Worm (Caenorhabditis elegans) whole organism, L4 larva: ENCODE measurements around the gene ttr-38.
A peak's percentile ranks its signal among the peaks of the same experiment; 100 is the strongest.

ENCODE experiments used
- D1046.2 ChIP-seq: fragments of 200-800 bp; sonication (Bioruptor generic); IDR thresholded peaks from 2 replicates; pipeline ENCODE4 v1.3.6; 2022; ENCODE audit warnings: missing genetic modification characterization, missing compliant biosample characterization
- F37D6.2 ChIP-seq: sonication (generic microtip); optimal IDR thresholded peaks from 2 replicates; lab custom pipeline; 2016; ENCODE audit warnings: mild to moderate bottlenecking, missing genetic modification characterization, missing compliant biosample characterization
- R02D3.7 ChIP-seq: fragments of 150-350 bp; sonication (generic microtip); optimal IDR thresholded peaks from 3 replicates; lab custom pipeline; 2014; ENCODE audit warnings: missing biosample characterization, missing genetic modification characterization
- aha-1 ChIP-seq: fragments of 150-350 bp; peaks from one replicate; lab custom pipeline; 2014; ENCODE audit warnings: missing biosample characterization, missing genetic modification characterization
- aly-2 ChIP-seq: sonication (generic microtip); optimal IDR thresholded peaks from 2 replicates; lab custom pipeline; 2018; ENCODE audit warnings: missing biosample characterization, missing genetic modification characterization
- ceh-44 ChIP-seq: fragments of 200-800 bp; sonication (Bioruptor generic); IDR thresholded peaks from 2 replicates; pipeline ENCODE4 v1.3.6; 2022; ENCODE audit warnings: missing genetic modification reagents, missing genetic modification characterization, missing compliant biosample characterization
- ces-1 ChIP-seq: fragments of 150-350 bp; sonication (generic microtip); optimal IDR thresholded peaks from 4 replicates; lab custom pipeline; 2014; ENCODE audit warnings: missing biosample characterization, missing genetic modification reagents, missing genetic modification characterization
- daf-12 ChIP-seq: fragments of 150-350 bp; optimal IDR thresholded peaks from 2 replicates; lab custom pipeline; 2014; ENCODE audit warnings: missing biosample characterization, missing genetic modification reagents, missing genetic modification characterization
- daf-16 ChIP-seq, 3 experiments: sonication (generic microtip); optimal IDR thresholded peaks; 2 replicates each; lab custom pipeline; 2016 to 2017; ENCODE audit warnings: missing genetic modification characterization in 3 of 3, missing genetic modification reagents in 3 of 3, mild to moderate bottlenecking in 2 of 3, missing compliant biosample characterization in 2 of 3, missing biosample characterization in 1 of 3, moderate library complexity in 1 of 3
- daf-19 ChIP-seq: fragments of 200-800 bp; sonication (Bioruptor generic); conservative IDR thresholded peaks from 2 replicates; pipeline ENCODE4 v1.3.6; 2022; ENCODE audit warnings: missing genetic modification characterization, missing compliant biosample characterization
- dmd-6 ChIP-seq: fragments of 200-800 bp; sonication (Bioruptor generic); IDR thresholded peaks from 2 replicates; pipeline ENCODE4 v1.3.6; 2022; ENCODE audit warnings: missing genetic modification reagents, missing genetic modification characterization, missing compliant biosample characterization
- dmd-8 ChIP-seq: fragments of 200-800 bp; sonication (Bioruptor generic); IDR thresholded peaks from 2 replicates; pipeline ENCODE4 v1.3.6; 2022; ENCODE audit warnings: missing genetic modification characterization, missing compliant biosample characterization
- dpl-1 ChIP-seq: fragments of 150-350 bp; optimal IDR thresholded peaks from 2 replicates; lab custom pipeline; 2014; ENCODE audit warnings: missing biosample characterization, missing genetic modification reagents, missing genetic modification characterization
- dve-1 ChIP-seq: sonication (generic microtip); optimal IDR thresholded peaks from 2 replicates; lab custom pipeline; 2017; ENCODE audit warnings: antibody characterized with exemption, mild to moderate bottlenecking, missing genetic modification characterization, missing compliant biosample characterization; ENCODE audit not compliant: insufficient read depth
- fkh-10 ChIP-seq: fragments of 150-350 bp; optimal IDR thresholded peaks from 2 replicates; lab custom pipeline; 2014; ENCODE audit warnings: missing biosample characterization, missing genetic modification reagents, missing genetic modification characterization
- hif-1 ChIP-seq, 2 experiments: sonication (generic microtip); optimal IDR thresholded peaks; 2 replicates each; lab custom pipeline; 2016 to 2017; ENCODE audit warnings: missing compliant biosample characterization in 2 of 2, missing genetic modification characterization in 2 of 2, missing genetic modification reagents in 2 of 2, missing genotype in 2 of 2, mild to moderate bottlenecking in 1 of 2
- hlh-30 ChIP-seq: sonication (generic microtip); optimal IDR thresholded peaks from 2 replicates; lab custom pipeline; 2017; ENCODE audit warnings: antibody characterized with exemption, mild to moderate bottlenecking, missing genetic modification characterization, missing compliant biosample characterization; ENCODE audit not compliant: insufficient read depth
- lin-1 ChIP-seq: fragments of 200-800 bp; sonication (Bioruptor generic); IDR thresholded peaks from 2 replicates; pipeline ENCODE4 v1.3.6; 2022; ENCODE audit warnings: missing genetic modification reagents, missing genetic modification characterization, missing compliant biosample characterization
- lin-13 ChIP-seq: fragments of 150-350 bp; optimal IDR thresholded peaks from 2 replicates; lab custom pipeline; 2014; ENCODE audit warnings: missing biosample characterization, missing genetic modification reagents, missing genetic modification characterization
- lin-15B ChIP-seq: fragments of 150-350 bp; sonication (generic microtip); optimal IDR thresholded peaks from 3 replicates; lab custom pipeline; 2014; ENCODE audit warnings: missing biosample characterization, missing genetic modification characterization
- lin-38 ChIP-seq: fragments of 200-800 bp; sonication (Bioruptor generic); IDR thresholded peaks from 2 replicates; pipeline ENCODE4 v1.3.6; 2022; ENCODE audit warnings: missing genetic modification reagents, missing genetic modification characterization, missing compliant biosample characterization
- madf-9 ChIP-seq: fragments of 200-800 bp; sonication (Bioruptor generic); conservative IDR thresholded peaks from 2 replicates; pipeline ENCODE4 v1.3.6; 2022; ENCODE audit warnings: missing genetic modification reagents, missing genetic modification characterization, missing compliant biosample characterization
- mep-1 ChIP-seq: fragments of 150-350 bp; sonication (generic microtip); optimal IDR thresholded peaks from 3 replicates; lab custom pipeline; 2014; ENCODE audit warnings: missing biosample characterization, missing genetic modification characterization
- nhr-10 ChIP-seq: fragments of 150-350 bp; optimal IDR thresholded peaks from 2 replicates; lab custom pipeline; 2014; ENCODE audit warnings: missing biosample characterization, missing genetic modification characterization
- nhr-111 ChIP-seq: fragments of 200-800 bp; sonication (Bioruptor generic); optimal IDR thresholded peaks from 2 replicates; lab custom pipeline; 2018; ENCODE audit warnings: mild to moderate bottlenecking, missing genetic modification characterization, missing compliant biosample characterization
- nhr-237 ChIP-seq: sonication (generic microtip); optimal IDR thresholded peaks from 2 replicates; lab custom pipeline; 2017; ENCODE audit warnings: missing biosample characterization, missing genetic modification characterization
- nhr-28 ChIP-seq: fragments of 150-350 bp; optimal IDR thresholded peaks from 2 replicates; lab custom pipeline; 2014; ENCODE audit warnings: missing biosample characterization, missing genetic modification characterization
- nhr-48 ChIP-seq: sonication (generic microtip); optimal IDR thresholded peaks from 2 replicates; lab custom pipeline; 2016; ENCODE audit warnings: mild to moderate bottlenecking, missing genetic modification characterization, missing compliant biosample characterization
- nhr-6 ChIP-seq: fragments of 150-350 bp; optimal IDR thresholded peaks from 2 replicates; lab custom pipeline; 2014; ENCODE audit warnings: missing biosample characterization, missing genetic modification characterization
- pha-4 ChIP-seq, 2 experiments: fragments of 150-350 bp in 1 of 2; fragments of 200-800 bp in 1 of 2; sonication (Bioruptor generic) in 1 of 2; IDR thresholded peaks in 1 of 2; optimal IDR thresholded peaks in 1 of 2; 2 replicates each; pipeline versions ENCODE4 v1.3.6 to Lab custom; 2014 to 2022; ENCODE audit warnings: missing genetic modification characterization in 2 of 2, missing genetic modification reagents in 2 of 2, missing biosample characterization in 1 of 2, missing compliant biosample characterization in 1 of 2
- pqm-1 ChIP-seq: sonication (generic microtip); optimal IDR thresholded peaks from 2 replicates; lab custom pipeline; 2017; ENCODE audit warnings: missing biosample characterization, missing genetic modification characterization
- skn-1 ChIP-seq: fragments of 150-350 bp; optimal IDR thresholded peaks from 2 replicates; lab custom pipeline; 2014; ENCODE audit warnings: missing biosample characterization, missing genetic modification characterization
- snpc-1.2 ChIP-seq: fragments of 200-800 bp; sonication (Bioruptor generic); IDR thresholded peaks from 2 replicates; pipeline ENCODE4 v1.3.6; 2022; ENCODE audit warnings: missing genetic modification reagents, missing genetic modification characterization, missing compliant biosample characterization
- snpc-4 ChIP-seq: fragments of 150-350 bp; optimal IDR thresholded peaks from 2 replicates; lab custom pipeline; 2014; ENCODE audit warnings: missing biosample characterization, missing genetic modification characterization
- spr-1 ChIP-seq: sonication (generic microtip); optimal IDR thresholded peaks from 2 replicates; lab custom pipeline; 2016; ENCODE audit warnings: mild to moderate bottlenecking, missing genetic modification characterization, missing compliant biosample characterization
- spr-3 ChIP-seq: fragments of 200-800 bp; sonication (Bioruptor generic); optimal IDR thresholded peaks from 2 replicates; lab custom pipeline; 2018; ENCODE audit warnings: mild to moderate bottlenecking, missing genetic modification characterization, missing compliant biosample characterization
- tag-97 ChIP-seq: fragments of 200-800 bp; sonication (Bioruptor generic); IDR thresholded peaks from 2 replicates; pipeline ENCODE4 v1.3.6; 2022; ENCODE audit warnings: missing genetic modification characterization, missing compliant biosample characterization
- tra-1 ChIP-seq: fragments of 200-800 bp; sonication (Bioruptor generic); IDR thresholded peaks from 2 replicates; pipeline ENCODE4 v1.3.6; 2022; ENCODE audit warnings: missing genetic modification reagents, missing genetic modification characterization, missing compliant biosample characterization
- unc-39 ChIP-seq: sonication (generic microtip); optimal IDR thresholded peaks from 2 replicates; lab custom pipeline; 2017; ENCODE audit warnings: missing biosample characterization, missing genetic modification characterization
- vab-7 ChIP-seq: fragments of 200-800 bp; sonication (Bioruptor generic); IDR thresholded peaks from 2 replicates; pipeline ENCODE4 v1.3.6; 2022; ENCODE audit warnings: missing genetic modification reagents, missing genetic modification characterization, missing compliant biosample characterization
- zag-1 ChIP-seq: fragments of 150-350 bp; optimal IDR thresholded peaks from 2 replicates; lab custom pipeline; 2014; ENCODE audit warnings: missing biosample characterization, missing genetic modification characterization
- zfp-3 ChIP-seq: fragments of 200-800 bp; sonication (Bioruptor generic); conservative IDR thresholded peaks from 2 replicates; pipeline ENCODE4 v1.3.6; 2022; ENCODE audit warnings: missing genetic modification reagents, missing genetic modification characterization, missing compliant biosample characterization
- ztf-7 ChIP-seq: fragments of 150-350 bp; optimal IDR thresholded peaks from 2 replicates; lab custom pipeline; 2014; ENCODE audit warnings: missing biosample characterization, missing genetic modification characterization

The ttr-38 gene

DNA sequence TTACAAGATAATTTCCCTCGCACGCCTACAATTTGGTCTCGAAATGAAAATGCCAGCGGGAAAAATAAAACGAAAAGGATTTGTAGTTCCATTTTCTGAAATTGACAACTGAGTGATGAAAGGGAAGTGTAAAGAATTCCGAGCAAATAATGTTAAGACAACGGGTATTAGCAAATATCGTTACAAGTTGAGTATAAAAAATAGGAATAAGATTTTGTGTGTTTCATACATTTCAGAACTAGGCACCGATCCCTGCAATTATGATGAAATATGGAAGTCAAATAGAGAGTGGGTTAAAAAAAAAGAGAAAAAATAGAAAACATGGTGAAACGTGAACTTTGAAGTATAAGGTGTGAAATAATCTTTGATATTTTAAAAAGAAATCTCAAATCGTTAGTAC is at the start of gene ttr-38:
Gene ttr-38 (minus strand): TSS at position 101 of the 400 bp plus-strand sequence.
- no peak for TF ChIP-seq spr-3 (GFP tag; lab: Kevin White, UChicago)
- no peak for TF ChIP-seq zfp-3 (GFP tag; lab: Robert Waterston, UW)
- TF ChIP-seq nhr-10 = no peak
- TF ChIP-seq daf-16 (GFP tag; optimal IDR thresholded peaks at IDR 0.05; lab: Kevin White, UChicago) = no peak
- TF ChIP-seq daf-16 (tag; optimal IDR thresholded peaks at IDR 0.05; lab: Kevin White, UChicago) = no peak
- no peak for TF ChIP-seq snpc-4 (tag; lab: Kevin White, UChicago)
- no peak for TF ChIP-seq daf-12 (tag; lab: Kevin White, UChicago)
- no peak for TF ChIP-seq lin-13
- TF ChIP-seq zag-1 (tag; lab: Kevin White, UChicago) = no peak
- TF ChIP-seq D1046.2 (GFP tag; lab: Robert Waterston, UW) = no peak
- no peak for TF ChIP-seq hif-1 (tag; optimal IDR thresholded peaks at IDR 0.05; lab: Kevin White, UChicago)
- TF ChIP-seq ceh-44 (GFP tag; lab: Robert Waterston, UW) = no peak
- TF ChIP-seq madf-9 = no peak
- no peak for TF ChIP-seq tag-97 (GFP tag; lab: Robert Waterston, UW)
- TF ChIP-seq snpc-1.2 = no peak
- TF ChIP-seq ztf-7 (tag; lab: Kevin White, UChicago) = no peak
- TF ChIP-seq daf-19 (GFP tag; lab: Robert Waterston, UW) = no peak
- TF ChIP-seq nhr-237 (tag; lab: Kevin White, UChicago) = no peak
- no peak for TF ChIP-seq vab-7 (GFP tag; lab: Robert Waterston, UW)
- TF ChIP-seq spr-1 (tag; lab: Kevin White, UChicago) = no peak

DNA sequence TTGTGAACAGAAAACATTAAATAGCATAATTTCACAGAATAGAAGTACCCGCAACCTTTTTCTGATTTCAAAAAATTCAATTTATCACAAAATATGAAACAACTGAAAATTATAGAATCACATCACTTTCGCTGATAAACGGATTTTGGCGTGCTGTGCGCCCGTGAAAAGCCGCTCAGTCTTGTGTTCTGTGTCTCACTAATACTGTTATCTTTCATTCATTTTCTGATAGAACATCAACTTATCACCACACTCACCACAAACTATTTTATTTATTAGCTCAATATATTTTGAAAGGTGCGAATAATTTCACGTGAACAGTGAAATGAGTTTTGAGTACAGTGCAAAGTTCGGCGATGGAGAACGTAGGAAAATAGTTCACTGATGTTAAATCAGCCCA is 49.8 kb upstream of the ttr-38 start:
- TF ChIP-seq nhr-28 (peak; percentile 83), R02D3.7 (tag; lab: Kevin White, UChicago) (no peak), mep-1 (tag; lab: Kevin White, UChicago) (no peak), dpl-1 (no peak), dve-1 (peak; percentile 75), tra-1 (no peak), hlh-30 (tag; lab: Kevin White, UChicago) (peak; percentile 13), dmd-6 (GFP tag; lab: Robert Waterston, UW) (peak; percentile 67), pha-4 (GFP tag; IDR thresholded peaks at IDR 0.05; lab: Robert Waterston, UW) (no peak), pha-4 (tag; optimal IDR thresholded peaks at IDR 0.05; lab: Kevin White, UChicago) (no peak), daf-16 (GFP tag; optimal IDR thresholded peaks at IDR 0.05; lab: Kevin White, UChicago) (no peak), daf-16 (tag; optimal IDR thresholded peaks at IDR 0.05; lab: Kevin White, UChicago) (peak; percentile 77), F37D6.2 (tag; lab: Kevin White, UChicago) (no peak), nhr-6 (no peak), nhr-48 (tag; lab: Kevin White, UChicago) (peak; percentile 27), nhr-111 (GFP tag; lab: Kevin White, UChicago) (no peak), aha-1 (no peak), aly-2 (tag; lab: Kevin White, UChicago) (no peak), pqm-1 (tag; lab: Kevin White, UChicago) (peak; percentile 56), lin-15B (tag; lab: Kevin White, UChicago) (no peak)

DNA sequence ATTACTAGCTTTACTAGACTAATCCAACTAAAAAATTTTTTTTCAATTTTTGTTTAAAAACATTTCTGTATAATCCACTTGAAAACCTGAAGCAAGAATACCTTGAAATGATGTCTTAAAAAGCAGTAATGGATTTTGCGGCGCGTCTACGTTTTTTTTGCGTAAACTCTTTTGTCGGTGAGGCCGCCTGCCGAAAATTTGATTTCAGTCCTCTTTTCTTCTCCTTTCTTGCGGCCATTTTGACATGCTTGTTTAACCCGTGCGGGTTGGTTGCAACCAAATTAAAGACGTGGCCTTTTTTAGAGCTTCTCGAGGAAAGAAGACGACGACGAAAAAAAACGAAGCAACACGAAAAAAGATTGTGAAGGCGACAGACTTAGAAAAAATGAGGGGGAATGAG is 46.8 kb upstream of the ttr-38 start:
- TF ChIP-seq lin-38 = no peak
- no peak for TF ChIP-seq unc-39 (tag; lab: Kevin White, UChicago)
- TF ChIP-seq ces-1 (GFP tag; lab: Kevin White, UChicago) = peak; percentile 23
- peak; percentile 49 for TF ChIP-seq fkh-10
- no peak for TF ChIP-seq skn-1 (tag; lab: Kevin White, UChicago)
- no peak for TF ChIP-seq lin-1 (GFP tag; lab: Robert Waterston, UW)
- TF ChIP-seq dmd-8 = no peak
- no peak for TF ChIP-seq D1046.2 (GFP tag; lab: Robert Waterston, UW)
